Worm (Caenorhabditis elegans): ENCODE measurements around the gene ZK381.2.

ZK381.2 gene

ce11 chrIV:6958696-6959095 is 6.6 kb upstream of the ZK381.2 start (continued):
- no peak for TF ChIP-seq mep-1 (tag; optimal IDR thresholded peaks at IDR 0.05)
- TF ChIP-seq ceh-88 (GFP tag; IDR thresholded peaks at IDR 0.05), result no peak
- no peak for TF ChIP-seq ztf-11 (tag; optimal IDR thresholded peaks at IDR 0.05)
- peak; percentile 80 for TF ChIP-seq lin-14 (GFP tag; optimal IDR thresholded peaks at IDR 0.05)
- 0 out of 2 replicates have a peak, but pooled peaks have one; percentile 46 for TF ChIP-seq mab-9 (GFP tag; IDR thresholded peaks at IDR 0.05)
- no peak for TF ChIP-seq ceh-8 (GFP tag; optimal IDR thresholded peaks at IDR 0.05)
- TF ChIP-seq lin-39 (tag; optimal IDR thresholded peaks at IDR 0.05), result no peak
- TF ChIP-seq efl-1 (optimal IDR thresholded peaks at IDR 0.05), result no peak
- TF ChIP-seq efl-1 (GFP tag; optimal IDR thresholded peaks at IDR 0.05 in 1 of 2), result no peak
- no peak for TF ChIP-seq rnt-1 (tag; optimal IDR thresholded peaks at IDR 0.05)
- no peak for TF ChIP-seq pag-3 (tag; optimal IDR thresholded peaks at IDR 0.05; ENCODE audit: borderline replicate concordance, insufficient read depth)
- no peak for TF ChIP-seq vab-15 (tag; optimal IDR thresholded peaks at IDR 0.05)
- TF ChIP-seq unc-98 (GFP tag; IDR thresholded peaks at IDR 0.05), result no peak
- TF ChIP-seq irx-1 (tag; optimal IDR thresholded peaks at IDR 0.05), result no peak
- TF ChIP-seq C04F5.9 (tag; optimal IDR thresholded peaks at IDR 0.05), result no peak
- TF ChIP-seq ceh-82 (tag; optimal IDR thresholded peaks at IDR 0.05), result peak in 1 of 3 experiments; percentile 22
- no peak for TF ChIP-seq Y116A8C.19 (tag; optimal IDR thresholded peaks at IDR 0.05; ENCODE audit: borderline replicate concordance)
- TF ChIP-seq pax-3 (tag; optimal IDR thresholded peaks at IDR 0.05), result no peak

- TF ChIP-seq aha-1 (tag; optimal IDR thresholded peaks at IDR 0.05) (no peak), zip-4 (GFP tag; optimal IDR thresholded peaks at IDR 0.05) (no peak), lin-13 (GFP tag; optimal IDR thresholded peaks at IDR 0.05) (no peak), egl-27 (tag; optimal IDR thresholded peaks at IDR 0.05) (no peak), ceh-82 (tag; optimal IDR thresholded peaks at IDR 0.05) (peak in 1 of 3 experiments; percentile 16), tlp-1 (tag; optimal IDR thresholded peaks at IDR 0.05) (no peak), pag-3 (tag; optimal IDR thresholded peaks at IDR 0.05; ENCODE audit: borderline replicate concordance, insufficient read depth) (no peak), elt-3 (tag; optimal IDR thresholded peaks at IDR 0.05) (no peak), C04F5.9 (tag; optimal IDR thresholded peaks at IDR 0.05) (no peak), zag-1 (tag; optimal IDR thresholded peaks at IDR 0.05) (peak; percentile 37), unc-86 (tag; optimal IDR thresholded peaks at IDR 0.05) (no peak), blmp-1 (tag; optimal IDR thresholded peaks at IDR 0.05) (no peak), nhr-90 (tag; optimal IDR thresholded peaks at IDR 0.05; ENCODE audit: poor library complexity) (no peak), unc-130 (tag; optimal IDR thresholded peaks at IDR 0.05) (no peak), ama-1 (optimal IDR thresholded peaks at IDR 0.05) (no peak), ceh-90 (tag; optimal IDR thresholded peaks at IDR 0.05) (no peak), unc-62 (GFP tag; optimal IDR thresholded peaks at IDR 0.05) (no peak), aly-2 (tag; optimal IDR thresholded peaks at IDR 0.05) (no peak), fkh-10 (GFP tag; optimal IDR thresholded peaks at IDR 0.05) (peak; percentile 29), lin-14 (GFP tag; optimal IDR thresholded peaks at IDR 0.05) (peak; percentile 78), mab-9 (GFP tag; IDR thresholded peaks at IDR 0.05) (no peak), efl-3 (GFP tag; optimal IDR thresholded peaks at IDR 0.05) (no peak), lsy-2 (tag; optimal IDR thresholded peaks at IDR 0.05) (peak in 1 of 2 experiments; percentile 17), mep-1 (tag; optimal IDR thresholded peaks at IDR 0.05) (no peak), hpl-2 (GFP tag; optimal IDR thresholded peaks at IDR 0.05) (no peak), nhr-11 (tag; optimal IDR thresholded peaks at IDR 0.05) (no peak), isw-1 (GFP tag; IDR thresholded peaks at IDR 0.05) (no peak), lir-3 (tag; optimal IDR thresholded peaks at IDR 0.05; ENCODE audit: poor library complexity) (no peak), unc-30 (tag; optimal IDR thresholded peaks at IDR 0.05) (no peak), sup-37 (GFP tag; optimal IDR thresholded peaks at IDR 0.05) (no peak), swsn-7 (tag; optimal IDR thresholded peaks at IDR 0.05) (no peak), ces-1 (GFP tag; optimal IDR thresholded peaks at IDR 0.05) (peak; percentile 4), grh-1 (GFP tag; IDR thresholded peaks at IDR 0.05) (no peak), nhr-20 (tag; optimal IDR thresholded peaks at IDR 0.05) (no peak)
These were observed 5.8 kb upstream of the ZK381.2 start for ce11 chrIV:6959483-6959882.

Measured in whole organism, L1 larva.